Fruit fly (Drosophila melanogaster) whole organism, adult: ENCODE measurements around the gene RSG7.

ENCODE experiments used
- CG12768 ChIP-seq: fragments of 200-800 bp; sonication (Bioruptor generic); optimal IDR thresholded peaks from 2 replicates; lab custom pipeline; 2017; ENCODE audit warnings: missing biosample characterization, missing genetic modification characterization, mild to moderate bottlenecking, moderate library complexity, missing genetic modification reagents
- CG1620 ChIP-seq: fragments of 200-800 bp; sonication (Bioruptor generic); optimal IDR thresholded peaks from 2 replicates; lab custom pipeline; 2016; ENCODE audit warnings: missing biosample characterization, missing genetic modification characterization
- CG5204 ChIP-seq: fragments of 200-800 bp; sonication (Bioruptor generic); optimal IDR thresholded peaks from 2 replicates; lab custom pipeline; 2016; ENCODE audit warnings: missing biosample characterization, missing genetic modification characterization
- CG7045 ChIP-seq: fragments of 200-800 bp; sonication (Bioruptor generic); optimal IDR thresholded peaks from 2 replicates; lab custom pipeline; 2017; ENCODE audit warnings: missing biosample characterization, mild to moderate bottlenecking, missing genetic modification characterization
- Hr96 ChIP-seq: fragments of 200-800 bp; sonication (Bioruptor generic); optimal IDR thresholded peaks from 2 replicates; lab custom pipeline; 2016; ENCODE audit warnings: missing biosample characterization, missing genetic modification characterization
- Mnt ChIP-seq: fragments of 200-800 bp; sonication (Bioruptor generic); optimal IDR thresholded peaks from 2 replicates; lab custom pipeline; 2016; ENCODE audit warnings: missing biosample characterization, mild to moderate bottlenecking, missing genetic modification characterization
- bab1 ChIP-seq: fragments of 200-800 bp; sonication (Bioruptor generic); optimal IDR thresholded peaks from 3 replicates; lab custom pipeline; 2019; ENCODE audit warnings: missing biosample characterization, mild to moderate bottlenecking, missing genetic modification characterization, moderate library complexity
- cnc ChIP-seq, 2 experiments: fragments of >200 bp; optimal IDR thresholded peaks; 2 replicates each; lab custom pipeline; 2017
- ovo ChIP-seq: fragments of 200-800 bp; sonication (Bioruptor generic); optimal IDR thresholded peaks from 2 replicates; lab custom pipeline; 2016; ENCODE audit warnings: missing biosample characterization, missing genetic modification characterization

- no peak for TF ChIP-seq CG12768 (GFP tag; lab: Kevin White, UChicago)
- no peak for TF ChIP-seq ovo
- no peak for TF ChIP-seq CG7045 (GFP tag; lab: Kevin White, UChicago)
- no peak for TF ChIP-seq Hr96 (GFP tag; lab: Kevin White, UChicago)
- no peak for TF ChIP-seq CG5204
- no peak for TF ChIP-seq CG1620 (GFP tag; lab: Kevin White, UChicago)
- no peak for TF ChIP-seq cnc (optimal IDR thresholded peaks at IDR 0.05; lab: Kevin White, UChicago)
- TF ChIP-seq Mnt (GFP tag; lab: Kevin White, UChicago) = no peak
- no peak for TF ChIP-seq bab1 (GFP tag; lab: Kevin White, UChicago)
Observed at dm6 chrX:16880013-16880412, 35.8 kb upstream of the RSG7 start.
